Worm (Caenorhabditis elegans) whole organism, midembryonic: ENCODE measurements around the gene dhhc-5.

Experiments used
- T22C8.4 ChIP-seq: fragments of 200-800 bp; sonication (Bioruptor generic); IDR thresholded peaks from 2 replicates; pipeline ENCODE4 v1.3.6; 2022; ENCODE audit warnings: missing genetic modification characterization, missing compliant biosample characterization
- cog-1 ChIP-seq: sonication (generic microtip); optimal IDR thresholded peaks from 2 replicates; lab custom pipeline; 2016; ENCODE audit warnings: missing genetic modification characterization, missing compliant biosample characterization
- flt-1 ChIP-seq: fragments of 200-800 bp; sonication (Bioruptor generic); IDR thresholded peaks from 2 replicates; pipeline ENCODE4 v1.3.6; 2022; ENCODE audit warnings: missing genetic modification characterization, missing compliant biosample characterization
- klf-2 ChIP-seq: fragments of 200-800 bp; sonication (Bioruptor generic); conservative IDR thresholded peaks from 2 replicates; pipeline ENCODE4 v1.3.6; 2022; ENCODE audit warnings: missing genetic modification reagents, missing genetic modification characterization, missing compliant biosample characterization
- med-1 ChIP-seq: sonication (generic microtip); optimal IDR thresholded peaks from 2 replicates; lab custom pipeline; 2017; ENCODE audit warnings: missing genetic modification characterization, mild to moderate bottlenecking, missing compliant biosample characterization, antibody characterized with exemption, missing genetic modification reagents; ENCODE audit not compliant: insufficient read depth
- ref-1 ChIP-seq: fragments of 200-800 bp; sonication (Bioruptor generic); conservative IDR thresholded peaks from 2 replicates; pipeline ENCODE4 v1.3.6; 2022; ENCODE audit warnings: missing genetic modification reagents, missing genetic modification characterization, missing compliant biosample characterization
- tab-1 ChIP-seq: fragments of 200-800 bp; sonication (Bioruptor generic); IDR thresholded peaks from 2 replicates; pipeline ENCODE4 v1.3.6; 2022; ENCODE audit warnings: missing genetic modification characterization, missing compliant biosample characterization
- ztf-23 ChIP-seq: fragments of 200-800 bp; sonication (Bioruptor generic); IDR thresholded peaks from 2 replicates; pipeline ENCODE4 v1.3.6; 2022; ENCODE audit warnings: missing genetic modification reagents, missing genetic modification characterization, missing compliant biosample characterization
- ztf-29 ChIP-seq: fragments of 200-800 bp; sonication (Bioruptor generic); IDR thresholded peaks from 2 replicates; pipeline ENCODE4 v1.3.6; 2022; ENCODE audit warnings: missing genetic modification reagents, missing genetic modification characterization, missing compliant biosample characterization

Gene dhhc-5

ce11 chrIII:6887574-6887973 is 38.7 kb upstream of the dhhc-5 start:
- TF ChIP-seq ztf-29 (GFP tag; lab: Robert Waterston, UW): peak; percentile 82
- TF ChIP-seq T22C8.4: peak; percentile 84
- peak; percentile 67 for TF ChIP-seq cog-1
- peak; percentile 87 for TF ChIP-seq ztf-23
- TF ChIP-seq tab-1 (GFP tag; lab: Robert Waterston, UW): peak; percentile 89
- TF ChIP-seq med-1 (GFP tag; lab: Kevin White, UChicago): peak; percentile 38
- peak; percentile 88 for TF ChIP-seq klf-2
- peak; percentile 77 for TF ChIP-seq ref-1 (GFP tag; lab: Robert Waterston, UW)
- TF ChIP-seq flt-1 (GFP tag; lab: Robert Waterston, UW): peak; percentile 93

DNA sequence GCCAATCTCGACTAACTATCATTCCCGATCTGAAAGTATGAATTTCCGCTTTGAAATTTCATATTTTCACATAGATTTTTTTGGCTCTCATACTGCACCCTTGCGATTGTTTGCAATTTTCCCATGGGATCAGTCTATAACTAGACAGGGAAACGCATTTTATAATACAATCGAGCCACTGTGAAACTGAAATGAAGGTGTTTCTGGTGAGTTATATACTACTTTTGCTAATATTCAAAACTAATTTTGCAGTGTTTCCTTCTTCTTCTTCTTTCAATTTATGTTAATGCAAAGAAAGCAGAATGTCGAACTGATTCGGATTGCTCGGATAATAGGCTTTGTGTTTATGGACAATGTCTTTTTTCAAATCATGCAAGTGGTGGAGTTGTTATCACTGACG is 37.0 kb upstream of the dhhc-5 start:
- TF ChIP-seq ztf-23 (no peak), T22C8.4 (no peak), flt-1 (GFP tag; lab: Robert Waterston, UW) (no peak), cog-1 (no peak), tab-1 (GFP tag; lab: Robert Waterston, UW) (no peak), ref-1 (GFP tag; lab: Robert Waterston, UW) (no peak), ztf-29 (GFP tag; lab: Robert Waterston, UW) (no peak), klf-2 (no peak), med-1 (GFP tag; lab: Kevin White, UChicago) (no peak)

DNA sequence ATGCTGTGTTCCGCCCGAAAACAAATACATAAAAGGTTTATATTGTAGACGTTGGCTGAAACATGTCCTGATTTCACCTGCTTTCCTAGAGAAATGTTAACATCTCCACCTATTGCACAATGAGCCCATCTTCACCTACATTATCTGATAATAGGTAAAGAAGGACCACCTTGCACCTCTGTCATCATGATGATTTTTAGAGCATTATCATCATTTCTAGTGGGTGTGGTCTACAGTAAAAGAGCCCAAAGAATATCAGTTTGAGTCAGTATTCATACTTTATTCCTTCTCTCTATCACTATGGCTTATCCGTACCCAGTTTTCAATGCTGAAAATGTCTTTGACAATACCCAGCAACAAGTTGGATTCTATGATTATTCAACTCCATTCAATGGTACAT is 35.3 kb upstream of the dhhc-5 start, which contains the start of gene med-2:
med-2 (plus strand) TSS at position 301 of the 400 bp plus-strand sequence.
- TF ChIP-seq cog-1 (no peak), ztf-29 (GFP tag; lab: Robert Waterston, UW) (no peak), T22C8.4 (no peak), ztf-23 (no peak), flt-1 (GFP tag; lab: Robert Waterston, UW) (no peak)

DNA sequence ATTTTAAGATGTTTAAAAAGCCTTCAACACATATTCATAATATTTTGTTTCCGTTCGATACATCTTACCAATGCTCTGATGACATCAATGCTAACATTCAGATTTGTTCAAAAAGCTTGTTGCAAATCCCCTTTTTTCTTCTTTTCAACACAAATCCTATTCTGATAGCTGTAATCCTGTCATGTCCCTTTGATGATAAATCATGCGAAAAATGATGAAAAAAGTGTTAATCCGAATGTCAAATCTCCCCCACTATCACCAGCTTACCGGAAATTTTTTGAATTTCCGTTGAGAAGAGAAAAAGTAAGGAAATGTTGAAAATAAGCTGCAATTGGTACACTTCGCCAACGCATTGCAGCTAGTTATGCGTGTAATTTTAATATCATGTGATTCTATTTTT is 32.9 kb upstream of the dhhc-5 start:
- TF ChIP-seq cog-1: no peak
- no peak for TF ChIP-seq flt-1 (GFP tag; lab: Robert Waterston, UW)
- no peak for TF ChIP-seq ztf-29 (GFP tag; lab: Robert Waterston, UW)
- TF ChIP-seq ztf-23: no peak
- TF ChIP-seq med-1 (GFP tag; lab: Kevin White, UChicago): no peak
- no peak for TF ChIP-seq ref-1 (GFP tag; lab: Robert Waterston, UW)
- TF ChIP-seq klf-2: no peak
- no peak for TF ChIP-seq T22C8.4
- TF ChIP-seq tab-1 (GFP tag; lab: Robert Waterston, UW): no peak

DNA sequence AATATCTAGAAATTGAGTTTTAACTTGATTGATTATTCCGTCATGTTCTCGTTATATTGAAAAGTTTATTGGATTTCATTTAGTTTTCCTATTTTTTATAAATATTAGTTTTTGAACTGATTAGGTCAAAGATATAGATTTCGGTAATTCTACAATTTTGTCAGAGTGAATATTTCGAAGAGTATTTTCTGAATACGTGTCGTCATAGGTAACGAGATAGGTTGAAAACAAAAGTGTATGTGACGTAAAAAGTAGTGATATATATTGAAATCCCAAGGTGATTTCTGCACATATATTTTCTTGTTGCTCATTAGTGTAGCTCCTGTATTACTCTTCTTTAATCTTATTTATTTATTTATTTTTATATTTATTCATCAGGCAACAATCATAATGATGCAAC is 31.9 kb upstream of the dhhc-5 start, which contains the start of gene K04C2.7:
K04C2.7 (plus strand) TSS at position 301 of the 400 bp plus-strand sequence.
- TF ChIP-seq tab-1 (GFP tag; lab: Robert Waterston, UW) (no peak), klf-2 (no peak)

DNA sequence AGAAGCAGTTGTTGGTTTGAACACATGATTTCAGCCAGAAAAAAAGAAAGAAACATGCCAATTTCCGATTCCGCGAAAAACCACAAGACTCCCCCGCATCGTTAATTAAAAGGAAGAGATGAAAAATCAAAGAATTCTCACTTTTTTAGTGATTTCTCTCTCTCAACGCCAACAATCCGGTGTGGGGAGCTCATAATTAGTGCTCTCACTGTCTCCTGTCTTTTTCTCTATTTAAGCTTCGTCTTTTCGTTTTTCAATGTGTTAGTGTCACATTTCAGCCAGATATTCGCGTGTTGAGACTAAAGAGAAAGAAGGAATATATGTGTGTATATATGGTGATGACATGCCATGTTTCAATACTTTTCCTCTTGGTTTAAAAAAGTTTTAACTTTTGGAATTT is 24.9 kb upstream of the dhhc-5 start:
- TF ChIP-seq flt-1 (GFP tag; lab: Robert Waterston, UW) (no peak), ztf-23 (no peak), T22C8.4 (no peak), ztf-29 (GFP tag; lab: Robert Waterston, UW) (no peak), klf-2 (no peak), ref-1 (GFP tag; lab: Robert Waterston, UW) (no peak), cog-1 (no peak), med-1 (GFP tag; lab: Kevin White, UChicago) (no peak), tab-1 (GFP tag; lab: Robert Waterston, UW) (no peak)

DNA sequence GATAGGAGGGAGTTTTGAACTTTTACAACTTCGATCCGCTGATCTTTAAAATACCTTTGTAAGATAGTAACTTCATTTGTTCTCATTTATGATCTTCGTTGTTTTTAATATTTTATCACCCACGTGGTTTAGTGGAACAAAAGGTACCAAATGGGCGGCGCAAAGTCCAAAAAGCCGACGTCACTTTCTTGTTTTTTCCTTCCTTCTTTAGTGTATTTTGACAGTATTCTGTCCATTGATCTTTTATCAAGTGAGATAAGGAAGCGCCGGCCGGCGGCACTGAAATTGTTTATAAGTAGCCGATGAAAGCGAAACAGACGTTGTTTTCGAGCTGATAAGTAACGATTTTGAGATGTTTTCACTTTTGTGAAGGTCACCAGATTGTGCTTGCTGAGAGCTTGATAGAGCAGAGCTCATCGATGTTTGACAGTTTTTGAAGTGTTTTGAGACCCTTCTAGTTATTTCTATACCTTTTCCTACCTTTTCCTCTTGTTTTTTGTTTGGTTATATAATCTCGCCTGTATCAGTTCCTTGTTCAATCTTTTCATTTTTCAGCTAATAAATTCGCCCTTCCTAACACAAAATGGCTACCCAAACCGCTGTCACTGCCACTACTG is 23.8 kb upstream of the dhhc-5 start, which contains the start of gene K04C2.3:
K04C2.3 (plus strand) TSS at position 556 of the 617 bp plus-strand sequence.
- TF ChIP-seq tab-1 (GFP tag; lab: Robert Waterston, UW) (no peak), med-1 (GFP tag; lab: Kevin White, UChicago) (no peak), cog-1 (no peak), ztf-23 (no peak)

- TF ChIP-seq med-1 (GFP tag; lab: Kevin White, UChicago) (no peak), ref-1 (GFP tag; lab: Robert Waterston, UW) (no peak), cog-1 (no peak), flt-1 (GFP tag; lab: Robert Waterston, UW) (no peak), T22C8.4 (no peak), tab-1 (GFP tag; lab: Robert Waterston, UW) (no peak), ztf-29 (GFP tag; lab: Robert Waterston, UW) (no peak), ztf-23 (no peak), klf-2 (no peak)
These were observed 22.8 kb upstream of the dhhc-5 start for ce11 chrIII:6871668-6872067.

DNA sequence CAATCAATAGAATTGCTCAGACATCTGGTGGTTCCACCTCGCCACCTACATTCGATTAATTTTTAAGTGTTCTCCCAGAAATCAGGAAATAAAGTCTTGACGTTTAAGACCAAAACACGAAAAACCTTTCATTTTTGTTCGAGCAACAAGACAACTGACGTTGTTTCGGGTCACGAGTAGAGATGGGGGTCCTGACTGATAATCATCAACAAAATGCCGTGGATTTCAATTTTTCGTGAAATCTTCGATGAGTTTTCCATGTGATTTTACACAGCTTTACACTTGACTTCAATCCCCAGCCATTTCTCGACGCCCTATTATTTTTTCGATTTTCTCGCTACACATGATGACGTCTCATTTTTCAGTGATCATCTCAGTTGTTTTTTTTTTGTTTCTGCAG is 22.2 kb upstream of the dhhc-5 start:
- no peak for TF ChIP-seq med-1 (GFP tag; lab: Kevin White, UChicago)
- no peak for TF ChIP-seq T22C8.4
- TF ChIP-seq ref-1 (GFP tag; lab: Robert Waterston, UW): no peak
- no peak for TF ChIP-seq tab-1 (GFP tag; lab: Robert Waterston, UW)
- no peak for TF ChIP-seq cog-1
- no peak for TF ChIP-seq klf-2
- TF ChIP-seq ztf-29 (GFP tag; lab: Robert Waterston, UW): no peak
- TF ChIP-seq ztf-23: no peak
- no peak for TF ChIP-seq flt-1 (GFP tag; lab: Robert Waterston, UW)

DNA sequence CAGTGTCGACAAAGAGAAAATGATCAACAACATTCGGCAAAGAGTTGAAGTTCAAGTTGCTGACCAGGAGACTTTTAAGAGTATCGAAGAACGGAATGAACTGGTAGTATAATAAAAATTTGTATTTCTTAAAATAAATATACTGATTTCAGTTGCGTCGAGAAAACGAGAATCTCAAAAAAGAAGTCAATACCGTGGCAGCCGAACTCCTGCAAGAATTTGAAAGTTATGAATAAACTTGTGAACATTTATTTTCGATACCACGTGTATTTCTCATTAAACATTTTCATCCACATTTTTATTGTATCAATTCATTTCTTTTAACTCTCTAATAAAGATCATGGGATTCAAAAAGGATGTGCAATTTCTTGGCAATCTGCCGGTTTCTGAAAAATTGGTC is 21.1 kb upstream of the dhhc-5 start, which contains the start of gene K04C2.8:
K04C2.8 (plus strand) TSS at position 301 of the 400 bp plus-strand sequence.
- TF ChIP-seq flt-1 (GFP tag; lab: Robert Waterston, UW) (no peak), ref-1 (GFP tag; lab: Robert Waterston, UW) (no peak), klf-2 (no peak), ztf-23 (no peak), ztf-29 (GFP tag; lab: Robert Waterston, UW) (no peak)
